Worm (Caenorhabditis elegans): ENCODE data around the gene damt-1.

Gene damt-1

DNA sequence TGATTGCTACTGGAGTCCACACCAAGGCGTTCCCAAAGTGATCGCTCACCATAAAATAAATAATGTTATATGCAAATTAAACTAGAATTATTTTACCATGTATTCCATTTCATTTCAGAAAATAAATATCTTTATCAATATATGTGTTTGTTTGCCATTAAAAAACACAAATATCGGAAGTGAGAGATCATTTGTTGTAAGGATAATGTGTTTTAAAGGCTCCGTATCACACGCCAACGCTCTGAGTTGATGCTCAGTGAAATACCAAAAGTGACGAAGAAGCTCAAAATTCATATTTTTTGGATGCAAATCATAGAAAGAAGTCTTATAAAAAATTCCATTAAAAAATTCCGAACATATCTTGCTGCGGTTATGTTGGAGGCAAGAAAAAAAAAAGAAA, 23.7 kb upstream of the damt-1 start:
- TF ChIP-seq nhr-28 (tag; optimal IDR thresholded peaks at IDR 0.05) = no peak
- TF ChIP-seq mab-5 (tag; optimal IDR thresholded peaks at IDR 0.05) = no peak
- TF ChIP-seq lin-32 (GFP tag; optimal IDR thresholded peaks at IDR 0.05) = no peak
- no peak for TF ChIP-seq nhr-76 (tag; optimal IDR thresholded peaks at IDR 0.05)
- no peak for TF ChIP-seq unc-39 (tag; optimal IDR thresholded peaks at IDR 0.05)
- no peak for TF ChIP-seq elt-3 (tag; optimal IDR thresholded peaks at IDR 0.05)
- no peak for TF ChIP-seq nhr-12 (tag; optimal IDR thresholded peaks at IDR 0.05)
- TF ChIP-seq elt-1 (tag; optimal IDR thresholded peaks at IDR 0.05; ENCODE audit: borderline replicate concordance, insufficient read depth) = no peak
- TF ChIP-seq sptf-1 (tag; optimal IDR thresholded peaks at IDR 0.05) = no peak
- no peak for TF ChIP-seq pha-4 (tag; optimal IDR thresholded peaks at IDR 0.05)

DNA sequence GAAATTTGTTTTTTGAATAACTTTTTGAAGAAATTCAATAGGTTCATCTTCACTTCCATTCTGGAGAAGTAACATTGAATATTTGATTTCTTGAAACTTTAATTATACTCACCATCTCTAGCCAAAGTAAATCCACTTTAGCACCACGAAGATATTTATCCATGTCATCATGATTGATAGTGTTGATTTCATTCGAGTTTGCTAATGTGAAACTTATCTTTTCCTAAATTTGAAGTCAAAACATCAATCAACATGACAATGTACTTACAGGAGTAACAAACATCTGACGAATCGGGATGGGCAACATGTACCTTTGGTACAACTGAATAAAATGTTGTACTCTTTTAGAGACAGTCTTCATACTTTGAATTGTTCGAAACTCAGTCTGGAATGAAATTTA, 22.6 kb upstream of the damt-1 start:
- no peak for TF ChIP-seq cnd-1 (tag; optimal IDR thresholded peaks at IDR 0.05)
- TF ChIP-seq zip-8 (tag; optimal IDR thresholded peaks at IDR 0.05) = no peak
- no peak for TF ChIP-seq drap-1 (GFP tag; optimal IDR thresholded peaks at IDR 0.05)
- TF ChIP-seq nhr-12 (tag; optimal IDR thresholded peaks at IDR 0.05) = no peak
- no peak for TF ChIP-seq elt-1 (tag; optimal IDR thresholded peaks at IDR 0.05; ENCODE audit: borderline replicate concordance, insufficient read depth)
- no peak for TF ChIP-seq nhr-76 (tag; optimal IDR thresholded peaks at IDR 0.05)
- no peak for TF ChIP-seq nhr-28 (tag; optimal IDR thresholded peaks at IDR 0.05)
- no peak for TF ChIP-seq ceh-43 (GFP tag; optimal IDR thresholded peaks at IDR 0.05)
- TF ChIP-seq pha-4 (tag; optimal IDR thresholded peaks at IDR 0.05) = no peak
- no peak for TF ChIP-seq ceh-39 (tag; optimal IDR thresholded peaks at IDR 0.05)
- TF ChIP-seq elt-3 (tag; optimal IDR thresholded peaks at IDR 0.05) = no peak
- no peak for TF ChIP-seq ces-1 (GFP tag; optimal IDR thresholded peaks at IDR 0.05)
- TF ChIP-seq snpc-4 (tag; optimal IDR thresholded peaks at IDR 0.05) = no peak
- no peak for TF ChIP-seq unc-62 (GFP tag; optimal IDR thresholded peaks at IDR 0.05)
- no peak for TF ChIP-seq mep-1 (tag; optimal IDR thresholded peaks at IDR 0.05)

DNA sequence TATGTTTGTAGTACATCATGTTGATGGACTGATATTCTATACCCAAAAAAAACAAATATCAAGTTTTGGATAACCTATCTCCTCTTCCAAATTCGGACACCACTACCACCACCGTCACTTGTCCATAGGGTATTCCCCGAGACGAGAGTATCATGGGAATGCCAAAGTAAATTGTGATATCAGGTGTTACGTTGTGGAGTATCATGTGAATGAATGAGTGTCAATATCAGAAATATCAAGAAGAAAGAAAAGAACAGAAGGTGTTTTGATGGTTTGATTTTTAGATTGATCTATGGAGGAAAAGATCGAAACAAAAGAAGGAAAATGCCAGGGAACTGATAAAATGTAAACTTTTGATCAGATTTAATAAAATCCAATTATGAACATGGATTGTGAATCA, 21.7 kb upstream of the damt-1 start:
- no peak for TF ChIP-seq unc-120 (tag; optimal IDR thresholded peaks at IDR 0.05; ENCODE audit: poor library complexity, severe bottlenecking)
- no peak for TF ChIP-seq lin-13 (tag; optimal IDR thresholded peaks at IDR 0.05)
- TF ChIP-seq flh-1 (GFP tag; optimal IDR thresholded peaks at IDR 0.05) = no peak
- TF ChIP-seq M03D4.4 (tag; optimal IDR thresholded peaks at IDR 0.05) = no peak
- TF ChIP-seq mab-5 (tag; optimal IDR thresholded peaks at IDR 0.05) = no peak
- no peak for TF ChIP-seq mls-2 (tag; optimal IDR thresholded peaks at IDR 0.05)
- no peak for TF ChIP-seq ceh-83 (GFP tag; optimal IDR thresholded peaks at IDR 0.05)
- TF ChIP-seq ham-2 (GFP tag; optimal IDR thresholded peaks at IDR 0.05) = no peak
- no peak for TF ChIP-seq nhr-76 (tag; optimal IDR thresholded peaks at IDR 0.05)
- TF ChIP-seq pha-4 (tag; optimal IDR thresholded peaks at IDR 0.05) = no peak
- TF ChIP-seq nhr-2 (tag; optimal IDR thresholded peaks at IDR 0.05) = no peak
- TF ChIP-seq hlh-1 (tag; optimal IDR thresholded peaks at IDR 0.05) = no peak
- no peak for TF ChIP-seq blmp-1 (tag; optimal IDR thresholded peaks at IDR 0.05)
- no peak for TF ChIP-seq lsy-2 (tag; optimal IDR thresholded peaks at IDR 0.05)
- no peak for TF ChIP-seq mep-1 (tag; optimal IDR thresholded peaks at IDR 0.05)

DNA sequence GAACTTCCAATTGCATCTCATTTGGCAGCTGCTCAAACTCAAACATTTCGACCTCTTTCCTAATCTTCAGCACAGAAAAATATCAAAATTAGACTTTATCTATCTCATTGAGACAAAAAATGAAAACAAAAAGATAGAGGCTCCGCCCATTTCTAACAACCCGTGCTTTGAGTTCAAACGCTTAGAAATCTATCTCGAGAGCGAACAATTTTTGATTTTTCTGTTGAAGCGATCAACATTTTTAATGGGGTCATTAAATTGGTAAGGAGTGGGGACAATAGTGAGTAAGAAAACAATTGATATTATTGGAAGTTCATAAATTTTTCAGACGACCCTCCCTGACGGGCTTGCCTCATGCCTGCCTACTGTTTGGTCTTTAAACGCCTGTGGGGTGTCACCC, 21.1 kb upstream of the damt-1 start, which contains the start of the genes C25H3.10 and C25H3.1:
TSS of gene C25H3.10 (minus strand) at position 101 of the 400 bp plus-strand sequence.
TSS of gene C25H3.1 (plus strand) at position 203 of the 400 bp plus-strand sequence.
- TF ChIP-seq mep-1 (tag; optimal IDR thresholded peaks at IDR 0.05) (no peak), pha-4 (tag; optimal IDR thresholded peaks at IDR 0.05) (no peak), cnd-1 (tag; optimal IDR thresholded peaks at IDR 0.05) (no peak), drap-1 (GFP tag; optimal IDR thresholded peaks at IDR 0.05) (no peak), lin-13 (tag; optimal IDR thresholded peaks at IDR 0.05) (no peak), snpc-4 (tag; optimal IDR thresholded peaks at IDR 0.05) (no peak), nhr-2 (tag; optimal IDR thresholded peaks at IDR 0.05) (no peak), elt-3 (tag; optimal IDR thresholded peaks at IDR 0.05) (no peak), lsy-2 (tag; optimal IDR thresholded peaks at IDR 0.05) (no peak), unc-62 (GFP tag; optimal IDR thresholded peaks at IDR 0.05) (no peak), ham-2 (GFP tag; optimal IDR thresholded peaks at IDR 0.05) (no peak), nhr-76 (tag; optimal IDR thresholded peaks at IDR 0.05) (no peak), sptf-1 (tag; optimal IDR thresholded peaks at IDR 0.05) (no peak), ceh-39 (tag; optimal IDR thresholded peaks at IDR 0.05) (no peak), elt-1 (tag; optimal IDR thresholded peaks at IDR 0.05; ENCODE audit: borderline replicate concordance, insufficient read depth) (no peak), unc-120 (tag; optimal IDR thresholded peaks at IDR 0.05; ENCODE audit: poor library complexity, severe bottlenecking) (no peak), nhr-237 (tag; optimal IDR thresholded peaks at IDR 0.05) (no peak)

DNA sequence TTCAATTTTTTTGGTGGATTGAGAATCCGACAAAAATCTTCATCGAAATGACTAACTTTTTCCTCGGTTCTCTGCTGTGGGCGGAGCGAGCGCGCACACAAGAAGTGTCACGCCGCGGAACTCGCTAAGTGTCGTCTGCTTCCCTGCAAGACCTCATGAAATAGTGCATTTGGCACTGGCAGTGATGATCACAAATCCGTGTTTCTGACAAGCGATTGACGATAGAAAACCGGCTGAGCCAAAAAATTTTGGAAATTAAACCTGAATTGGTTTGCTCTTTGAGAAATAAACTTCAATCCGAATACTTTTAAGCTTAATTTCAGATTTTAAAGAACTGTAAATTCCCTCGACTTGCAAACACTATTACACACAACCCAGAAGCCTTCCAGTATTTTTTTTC, 18.5 kb upstream of the damt-1 start:
- TF ChIP-seq ces-1 (GFP tag; optimal IDR thresholded peaks at IDR 0.05) (peak; percentile 1), lsy-2 (tag; optimal IDR thresholded peaks at IDR 0.05) (no peak), mep-1 (tag; optimal IDR thresholded peaks at IDR 0.05) (peak; percentile 31)
